Fruit fly (Drosophila melanogaster): ENCODE results near the gene CG8852.

The CG8852 gene

DNA sequence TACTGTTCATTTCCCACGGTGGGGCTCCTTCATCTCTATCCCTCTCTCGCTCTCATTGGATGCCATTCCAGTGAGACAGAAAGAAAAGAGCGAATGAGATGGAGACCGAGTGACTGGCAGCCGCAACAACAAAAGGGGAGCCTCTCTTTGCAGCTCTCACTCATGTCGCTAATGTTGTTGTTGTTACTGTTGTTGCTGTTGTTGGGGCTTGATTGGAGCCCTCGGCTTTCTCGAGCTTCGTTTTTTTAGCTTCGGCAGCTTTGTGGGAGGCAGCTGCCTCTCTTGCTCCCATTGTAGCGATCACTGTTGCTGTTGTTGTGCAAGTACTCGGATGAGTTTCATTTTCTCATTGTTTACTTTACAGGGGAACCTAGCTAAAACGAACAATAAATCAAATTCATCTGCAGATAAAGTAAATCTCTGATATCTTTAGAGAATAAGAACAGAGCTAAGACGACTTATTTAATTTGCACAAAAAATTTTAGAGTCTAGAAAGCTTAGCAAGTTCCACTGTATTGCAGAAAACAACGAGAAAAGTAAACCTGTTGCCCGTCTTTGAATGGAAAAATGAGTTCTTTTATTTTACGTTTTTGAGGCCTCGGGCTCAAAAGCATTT lies 9.4 kb downstream of the CG8852 start (continued):
- TF ChIP-seq caup (GFP tag; optimal IDR thresholded peaks at IDR 0.05; ENCODE audit: severe bottlenecking) (no peak), Jarid2 (GFP tag; optimal IDR thresholded peaks at IDR 0.05) (no peak), lov (optimal IDR thresholded peaks at IDR 0.05) (no peak), lov (GFP tag; IDR thresholded peaks at IDR 0.05) (peak; percentile 83; the same call in 2 of the 3 replicates), Doc3 (GFP tag; IDR thresholded peaks at IDR 0.05; ENCODE audit: partially characterized antibody) (no peak), CG11560 (tag; IDR thresholded peaks at IDR 0.05) (no peak), Ptx1 (GFP tag; IDR thresholded peaks at IDR 0.05) (peak; percentile 71), Atf-2 (GFP tag; optimal IDR thresholded peaks at IDR 0.05) (peak; percentile 49), ap (GFP tag; IDR thresholded peaks at IDR 0.05) (peak; percentile 38; the same call in 1 of the 2 replicates), tgo (GFP tag; IDR thresholded peaks at IDR 0.05) (no peak; the same call in 2 of the 3 replicates), hkb (optimal IDR thresholded peaks at IDR 0.05) (no peak), hkb (GFP tag; IDR thresholded peaks at IDR 0.05) (peak; percentile 47), CG33213 (GFP tag; optimal IDR thresholded peaks at IDR 0.05) (peak; percentile 13), slp2 (GFP tag; optimal IDR thresholded peaks at IDR 0.05) (peak; percentile 43), ttk (GFP tag; IDR thresholded peaks at IDR 0.05) (peak; percentile 58), Kr (GFP tag; optimal IDR thresholded peaks at IDR 0.05) (no peak), Blimp-1 (GFP tag; optimal IDR thresholded peaks at IDR 0.05) (peak; percentile 70), abd-A (tag; optimal IDR thresholded peaks at IDR 0.05) (no peak), Deaf1 (tag; optimal IDR thresholded peaks at IDR 0.05) (peak; percentile 97), Usf (GFP tag; optimal IDR thresholded peaks at IDR 0.05) (no peak), Mad (GFP tag; optimal IDR thresholded peaks at IDR 0.05) (no peak), CG34224 (GFP tag; IDR thresholded peaks at IDR 0.05; ENCODE audit: partially characterized antibody) (no peak), tup (GFP tag; optimal IDR thresholded peaks at IDR 0.05) (no peak), CG12071 (GFP tag; optimal IDR thresholded peaks at IDR 0.05) (no peak), CG15514 (GFP tag; optimal IDR thresholded peaks at IDR 0.05) (no peak), Ets97D (GFP tag; optimal IDR thresholded peaks at IDR 0.05) (no peak), CG15479 (GFP tag; optimal IDR thresholded peaks at IDR 0.05) (no peak), zfh2 (GFP tag; optimal IDR thresholded peaks at IDR 0.05) (no peak), HmgZ (tag; optimal IDR thresholded peaks at IDR 0.05) (no peak), Atf3 (GFP tag; optimal IDR thresholded peaks at IDR 0.05) (no peak), D (optimal IDR thresholded peaks at IDR 0.05) (no peak), D (GFP tag; optimal IDR thresholded peaks at IDR 0.05) (peak; percentile 29), CG17829 (tag; optimal IDR thresholded peaks at IDR 0.05) (peak; percentile 45), CG10654 (GFP tag; optimal IDR thresholded peaks at IDR 0.05) (peak; percentile 34), zen2 (GFP tag; IDR thresholded peaks at IDR 0.05; ENCODE audit: partially characterized antibody) (0 out of 3 replicates have a peak, but pooled peaks have one; percentile 13), Nf-YB (GFP tag; optimal IDR thresholded peaks at IDR 0.05) (peak; percentile 92), Mes4 (GFP tag; optimal IDR thresholded peaks at IDR 0.05) (peak; percentile 19), odd (GFP tag; optimal IDR thresholded peaks at IDR 0.05) (no peak), CG13296 (GFP tag; optimal IDR thresholded peaks at IDR 0.05) (no peak), CG8290 (GFP tag; optimal IDR thresholded peaks at IDR 0.05) (no peak), CG8290 (tag; optimal IDR thresholded peaks at IDR 0.05) (no peak), CG3726 (GFP tag; IDR thresholded peaks at IDR 0.05) (peak; percentile 37; the same call in 1 of the 3 replicates), Spps (tag; optimal IDR thresholded peaks at IDR 0.05) (peak; percentile 27), dpn (GFP tag; optimal IDR thresholded peaks at IDR 0.05) (peak; percentile 53 to 55), nerfin-1 (tag; optimal IDR thresholded peaks at IDR 0.05) (peak; percentile 15), gfzf (GFP tag; optimal IDR thresholded peaks at IDR 0.05) (no peak), stwl (tag; optimal IDR thresholded peaks at IDR 0.05) (no peak), CG8359 (GFP tag; optimal IDR thresholded peaks at IDR 0.05; ENCODE audit: borderline replicate concordance) (no peak), MBD-R2 (GFP tag; IDR thresholded peaks at IDR 0.05) (no peak), CG16815 (GFP tag; optimal IDR thresholded peaks at IDR 0.05) (no peak), CkIIα-i1 (GFP tag; IDR thresholded peaks at IDR 0.05) (no peak)

All from whole organism, embryonic.